Worm (Caenorhabditis elegans) whole organism, mixed stage, embryonic: ENCODE results near the gene F07E5.7.
"Not testable (repeated sequence)": the region's sequence is repeated elsewhere in the genome, so short reads cannot be mapped to it uniquely, and the experiment has no call there.

ENCODE experiments used
- blmp-1 ChIP-seq: fragments of 150-350 bp; optimal IDR thresholded peaks from 2 replicates; lab custom pipeline; 2014; ENCODE audit warnings: missing biosample characterization, missing genetic modification characterization
- ces-1 ChIP-seq: fragments of 150-350 bp; optimal IDR thresholded peaks from 2 replicates; lab custom pipeline; 2014; ENCODE audit warnings: missing biosample characterization, missing genetic modification reagents, missing genetic modification characterization
- lin-32 ChIP-seq: fragments of 200-800 bp; sonication (Bioruptor generic); optimal IDR thresholded peaks from 2 replicates; lab custom pipeline; 2018; ENCODE audit warnings: mild to moderate bottlenecking, missing genetic modification characterization, missing compliant biosample characterization
- mab-5 ChIP-seq: fragments of 150-350 bp; optimal IDR thresholded peaks from 2 replicates; lab custom pipeline; 2014; ENCODE audit warnings: missing biosample characterization, missing genetic modification characterization
- mep-1 ChIP-seq: fragments of 150-350 bp; optimal IDR thresholded peaks from 2 replicates; lab custom pipeline; 2017; ENCODE audit warnings: missing biosample characterization, missing genetic modification reagents, missing genetic modification characterization, inconsistent platforms
- nhr-12 ChIP-seq: fragments of 150-350 bp; optimal IDR thresholded peaks from 2 replicates; lab custom pipeline; 2014; ENCODE audit warnings: missing biosample characterization, missing genetic modification characterization
- nhr-76 ChIP-seq: sonication (generic microtip); optimal IDR thresholded peaks from 2 replicates; lab custom pipeline; 2017; ENCODE audit warnings: missing biosample characterization, missing genetic modification characterization
- pha-4 ChIP-seq: fragments of 150-350 bp; optimal IDR thresholded peaks from 2 replicates; lab custom pipeline; 2018; ENCODE audit warnings: missing biosample characterization, missing genetic modification reagents, missing genetic modification characterization

DNA sequence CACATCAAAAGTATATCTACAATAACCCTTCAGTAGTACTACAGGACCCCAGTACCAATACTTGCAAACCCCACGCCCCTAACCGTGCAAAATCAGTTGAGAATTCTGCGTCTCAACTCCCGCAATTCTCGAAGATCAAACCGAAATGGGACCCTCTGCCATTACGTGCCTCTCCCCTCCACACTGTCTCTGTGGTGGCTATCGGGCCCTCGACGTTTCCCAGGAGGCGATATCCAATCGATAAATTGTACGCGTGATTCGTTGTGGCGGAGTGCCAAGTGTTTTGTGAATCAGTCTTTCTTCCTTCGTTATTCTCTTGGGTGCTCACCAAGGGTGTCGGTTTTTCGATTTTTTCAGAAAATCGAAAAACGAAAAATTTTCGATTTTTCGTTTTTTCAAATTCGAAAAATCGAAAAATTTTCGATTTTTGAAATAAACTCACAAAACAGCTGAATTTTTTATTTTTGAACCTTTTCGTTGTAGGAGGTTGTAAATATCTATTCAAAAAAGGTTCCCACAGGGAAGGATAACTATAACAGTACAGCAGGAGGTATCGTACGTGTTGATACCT lies 3.8 kb downstream of the F07E5.7 start, which contains the start of gene F07E5.12:
- TF ChIP-seq lin-32 (GFP tag; lab: Kevin White, UChicago); mab-5 (tag; lab: Kevin White, UChicago); mep-1; ces-1; pha-4 (tag; lab: Kevin White, UChicago); blmp-1 (tag; lab: Kevin White, UChicago); nhr-12 (tag; lab: Kevin White, UChicago); nhr-76: not testable (repeated sequence)
